Worm (Caenorhabditis elegans): ENCODE results near the gene cnnm-5.

DNA sequence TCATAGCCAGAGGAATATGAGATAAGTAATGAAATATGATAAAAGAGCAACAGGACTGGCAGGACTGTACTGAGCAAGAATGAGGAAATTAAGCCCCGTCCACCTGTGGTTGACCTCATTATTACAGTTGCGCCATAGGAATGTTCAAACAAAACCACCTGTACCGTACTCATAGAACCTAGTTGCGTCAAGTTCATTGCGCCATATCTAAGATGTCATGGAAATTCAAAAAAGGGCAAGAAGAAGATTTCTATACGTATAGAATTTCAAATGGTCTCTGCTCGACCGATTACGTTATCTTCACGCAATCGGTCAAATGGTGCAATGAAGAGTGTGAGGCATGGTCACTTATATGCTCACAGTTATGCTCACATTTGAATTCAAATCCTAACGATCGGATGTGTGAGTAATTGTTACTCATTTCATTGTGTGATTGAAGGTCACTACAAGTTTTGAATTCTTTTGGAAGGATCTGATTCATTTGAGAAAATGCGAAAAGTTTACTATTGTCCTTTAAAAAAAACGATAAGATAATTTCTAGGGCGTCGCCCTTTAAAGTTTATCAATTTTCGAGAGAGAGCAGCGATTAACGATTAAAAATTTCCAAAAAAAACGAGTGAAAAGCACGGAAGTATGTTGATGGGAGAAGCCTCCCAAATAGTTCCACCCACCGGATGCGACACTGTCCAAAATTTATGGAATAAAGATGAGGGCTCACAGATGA, 42.9 kb upstream of the cnnm-5 start:
- TF ChIP-seq lsy-2 (tag; optimal IDR thresholded peaks at IDR 0.05): no peak
- TF ChIP-seq nhr-237 (tag; optimal IDR thresholded peaks at IDR 0.05): no peak
- TF ChIP-seq nhr-77 (tag; optimal IDR thresholded peaks at IDR 0.05): no peak
- no peak for TF ChIP-seq lin-13 (GFP tag; optimal IDR thresholded peaks at IDR 0.05)
- no peak for TF ChIP-seq mab-9 (GFP tag; IDR thresholded peaks at IDR 0.05)
- no peak for TF ChIP-seq lin-15B (tag; optimal IDR thresholded peaks at IDR 0.05)
- TF ChIP-seq ces-1 (GFP tag; optimal IDR thresholded peaks at IDR 0.05): no peak
- TF ChIP-seq unc-62 (GFP tag; optimal IDR thresholded peaks at IDR 0.05): no peak
- TF ChIP-seq sox-4 (tag; optimal IDR thresholded peaks at IDR 0.05): no peak

Measured in whole organism, L1 larva.